Fruit fly (Drosophila melanogaster) whole organism, prepupa: ENCODE results near the gene PIG-K.

Source experiments
- CG1621 ChIP-seq: fragments of 200-800 bp; sonication (Bioruptor generic); optimal IDR thresholded peaks from 3 replicates; lab custom pipeline; 2018; ENCODE audit warnings: missing biosample characterization, mild to moderate bottlenecking, missing genetic modification characterization
- CG3032 ChIP-seq: fragments of 200-800 bp; optimal IDR thresholded peaks from 2 replicates; lab custom pipeline; 2019; ENCODE audit warnings: missing biosample characterization, mild to moderate bottlenecking, missing genetic modification characterization, moderate library complexity
- CG9139 ChIP-seq: fragments of 200-800 bp; sonication (Bioruptor generic); optimal IDR thresholded peaks from 3 replicates; lab custom pipeline; 2017; ENCODE audit warnings: missing biosample characterization, mild to moderate bottlenecking, missing genetic modification characterization
- Hr38 ChIP-seq: sonication (Bioruptor generic); optimal IDR thresholded peaks from 2 replicates; lab custom pipeline; 2016; ENCODE audit warnings: missing biosample characterization, missing genetic modification characterization
- Hr39 ChIP-seq: fragments of 200-800 bp; sonication (Bioruptor generic); optimal IDR thresholded peaks from 2 replicates; lab custom pipeline; 2016; ENCODE audit warnings: missing biosample characterization, missing genetic modification characterization
- Met ChIP-seq: fragments of 200-800 bp; sonication (Bioruptor generic); optimal IDR thresholded peaks from 3 replicates; lab custom pipeline; 2016; ENCODE audit warnings: missing biosample characterization, missing genetic modification characterization
- Sox14 ChIP-seq: fragments of 200-800 bp; sonication (Bioruptor generic); optimal IDR thresholded peaks from 3 replicates; lab custom pipeline; 2016; ENCODE audit warnings: missing biosample characterization, missing genetic modification characterization
- achi ChIP-seq: fragments of 200-800 bp; sonication (Bioruptor generic); optimal IDR thresholded peaks from 3 replicates; lab custom pipeline; 2016; ENCODE audit warnings: missing biosample characterization, missing genetic modification characterization
- cyc ChIP-seq: fragments of 200-800 bp; sonication (Bioruptor generic); optimal IDR thresholded peaks from 3 replicates; lab custom pipeline; 2016; ENCODE audit warnings: missing biosample characterization, missing genetic modification characterization
- fd85E ChIP-seq: fragments of 200-800 bp; sonication (Bioruptor generic); optimal IDR thresholded peaks from 3 replicates; lab custom pipeline; 2016; ENCODE audit warnings: missing biosample characterization, missing genetic modification characterization
- svp ChIP-seq: fragments of 200-800 bp; sonication (Bioruptor generic); peaks from one replicate; lab custom pipeline; 2016; ENCODE audit warnings: missing biosample characterization, missing genetic modification characterization

dm6 chrX:1994184-1994583 lies 15.0 kb downstream of the PIG-K start:
- TF ChIP-seq Hr39 (GFP tag; lab: Kevin White, UChicago) (no peak), fd85E (GFP tag; lab: Kevin White, UChicago) (no peak), Met (GFP tag; lab: Kevin White, UChicago) (no peak), Sox14 (GFP tag; lab: Kevin White, UChicago) (no peak), CG1621 (tag; lab: Kevin White, UChicago) (no peak), CG9139 (GFP tag; lab: Kevin White, UChicago) (no peak), CG3032 (tag; lab: Kevin White, UChicago) (no peak), cyc (no peak), Hr38 (GFP tag; lab: Kevin White, UChicago) (no peak), achi (GFP tag; lab: Kevin White, UChicago) (no peak), svp (no peak)
